Fruit fly (Drosophila melanogaster): ENCODE results near the gene Ance-3.

DNA sequence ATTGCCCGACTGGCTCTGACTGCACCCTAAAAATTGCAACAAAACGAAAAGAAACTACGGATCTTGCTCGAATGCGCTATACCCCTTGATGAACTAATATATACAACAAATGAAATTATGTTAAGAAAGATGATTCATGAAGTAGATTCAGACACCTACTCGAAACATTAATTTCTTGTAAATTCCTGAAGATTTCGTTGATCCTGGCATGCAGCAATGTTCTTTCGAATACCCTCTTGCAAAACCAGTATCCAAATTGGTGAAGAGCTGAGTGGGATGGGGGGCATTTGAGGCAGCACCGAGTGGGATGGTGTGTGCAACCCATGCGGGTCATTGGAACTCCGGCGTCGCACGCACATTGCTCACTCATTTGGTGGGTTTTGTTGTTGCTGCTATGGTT is 41.2 kb downstream of the Ance-3 start:
- TF ChIP-seq kay (GFP tag; ENCODE audit: borderline replicate concordance) (no peak), toe (GFP tag; optimal IDR thresholded peaks at IDR 0.05) (no peak)
